Worm (Caenorhabditis elegans): ENCODE measurements around the gene ZC196.5.

DNA sequence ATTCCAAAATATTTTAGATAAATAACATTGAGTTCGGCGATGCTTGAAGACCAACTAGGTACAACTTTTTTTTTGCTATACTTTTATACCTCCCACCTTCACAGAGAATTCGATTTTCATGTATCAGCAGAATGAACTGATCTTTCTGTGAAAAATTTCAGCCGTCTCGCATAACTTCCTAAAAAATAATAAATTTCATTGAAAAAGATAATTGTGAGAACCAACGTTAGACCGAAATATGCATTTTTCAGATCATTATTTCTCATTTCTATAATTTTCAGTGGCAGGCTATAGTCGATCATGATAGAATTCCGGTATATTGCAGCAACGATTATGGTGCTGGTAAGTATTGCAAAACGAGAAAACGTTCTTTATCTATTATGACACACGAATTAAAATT, 42.4 kb downstream of the ZC196.5 start, which contains the start of gene srx-115:
- TF ChIP-seq nhr-76 (tag; optimal IDR thresholded peaks at IDR 0.05) (no peak), rnt-1 (tag; optimal IDR thresholded peaks at IDR 0.05) (no peak), swsn-7 (tag; optimal IDR thresholded peaks at IDR 0.05) (no peak), mep-1 (tag; optimal IDR thresholded peaks at IDR 0.05) (no peak), sup-37 (GFP tag; optimal IDR thresholded peaks at IDR 0.05) (no peak), ama-1 (optimal IDR thresholded peaks at IDR 0.05) (no peak)

All from whole organism, L1 larva.